In genomic region chrII:10389776-10390175, ce11 we compare ENCODE assay signal across 1 worm cellular context.
TF ChIP-seq lines count a peak whose summit lies in the region.

No protein-coding gene starts in this region.

TF ChIP-seq in whole organism, L1 larva, 84 proteins besides CTCF, POLR2A, EP300 and RAD21 (continued from another document):
- TF ChIP-seq nhr-77 (tag; optimal IDR thresholded peaks at IDR 0.05; lab: Kevin White, UChicago): peak; percentile 0
- no peak for TF ChIP-seq grh-1 (GFP tag; IDR thresholded peaks at IDR 0.05; lab: Robert Waterston, UW)
- no peak for TF ChIP-seq aly-2 (tag; optimal IDR thresholded peaks at IDR 0.05; lab: Kevin White, UChicago)
- TF ChIP-seq nhr-47 (tag; optimal IDR thresholded peaks at IDR 0.05; lab: Kevin White, UChicago): no peak
- peak; percentile 86 for TF ChIP-seq nhr-19 (GFP tag; conservative IDR thresholded peaks at IDR 0.05; lab: Robert Waterston, UW)
- TF ChIP-seq tlp-1 (tag; optimal IDR thresholded peaks at IDR 0.05; lab: Kevin White, UChicago): no peak
- no peak for TF ChIP-seq mef-2 (tag; optimal IDR thresholded peaks at IDR 0.05; lab: Kevin White, UChicago)
- peak; percentile 63 for TF ChIP-seq nhr-20 (tag; optimal IDR thresholded peaks at IDR 0.05; lab: Kevin White, UChicago)
- TF ChIP-seq lir-3 (tag; optimal IDR thresholded peaks at IDR 0.05; lab: Kevin White, UChicago; ENCODE audit: poor library complexity): no peak
- no peak for TF ChIP-seq lin-15B (tag; optimal IDR thresholded peaks at IDR 0.05; lab: Kevin White, UChicago)
- TF ChIP-seq nhr-11 (tag; optimal IDR thresholded peaks at IDR 0.05; lab: Kevin White, UChicago): no peak
- TF ChIP-seq xbp-1 (tag; optimal IDR thresholded peaks at IDR 0.05; lab: Kevin White, UChicago): no peak
- TF ChIP-seq ceh-8 (GFP tag; optimal IDR thresholded peaks at IDR 0.05; lab: Kevin White, UChicago): no peak
- no peak for TF ChIP-seq elt-3 (tag; optimal IDR thresholded peaks at IDR 0.05; lab: Kevin White, UChicago)
- no peak for TF ChIP-seq zip-4 (GFP tag; optimal IDR thresholded peaks at IDR 0.05; lab: Kevin White, UChicago)
- TF ChIP-seq rnt-1 (tag; optimal IDR thresholded peaks at IDR 0.05; lab: Kevin White, UChicago): peak; percentile 38
- peak; percentile 48 for TF ChIP-seq mep-1 (tag; optimal IDR thresholded peaks at IDR 0.05; lab: Kevin White, UChicago)
- TF ChIP-seq ets-5 (GFP tag; IDR thresholded peaks at IDR 0.05; lab: Robert Waterston, UW): no peak
- TF ChIP-seq isw-1 (GFP tag; IDR thresholded peaks at IDR 0.05; lab: Robert Waterston, UW): no peak
- peak; percentile 40 for TF ChIP-seq snu-23 (GFP tag; optimal IDR thresholded peaks at IDR 0.05; lab: Kevin White, UChicago)
- peak; percentile 86 for TF ChIP-seq elt-2 (tag; optimal IDR thresholded peaks at IDR 0.05; lab: Kevin White, UChicago)
- TF ChIP-seq mab-9 (GFP tag; IDR thresholded peaks at IDR 0.05; lab: Robert Waterston, UW): no peak
- no peak for TF ChIP-seq irx-1 (tag; optimal IDR thresholded peaks at IDR 0.05; lab: Kevin White, UChicago)
- peak in 1 of 2 experiments; percentile 61 for TF ChIP-seq lin-35 (GFP tag; optimal IDR thresholded peaks at IDR 0.05; lab: Kevin White, UChicago)
- TF ChIP-seq nhr-12 (tag; optimal IDR thresholded peaks at IDR 0.05; lab: Kevin White, UChicago): no peak
- no peak for TF ChIP-seq vab-15 (tag; optimal IDR thresholded peaks at IDR 0.05; lab: Kevin White, UChicago)
- TF ChIP-seq lin-14 (GFP tag; optimal IDR thresholded peaks at IDR 0.05; lab: Kevin White, UChicago): peak; percentile 68
- no peak for TF ChIP-seq nhr-237 (tag; optimal IDR thresholded peaks at IDR 0.05; lab: Kevin White, UChicago)
- TF ChIP-seq ceh-88 (GFP tag; IDR thresholded peaks at IDR 0.05; lab: Robert Waterston, UW): no peak
- TF ChIP-seq nhr-85 (tag; lab: Kevin White, UChicago): peak; percentile 11
- peak; percentile 54 for TF ChIP-seq ama-1 (optimal IDR thresholded peaks at IDR 0.05; lab: Kevin White, UChicago)
- TF ChIP-seq efl-1 (optimal IDR thresholded peaks at IDR 0.05; lab: Kevin White, UChicago): no peak
- TF ChIP-seq efl-1 (GFP tag; optimal IDR thresholded peaks at IDR 0.05 in 1 of 2; lab: Kevin White, UChicago): peak in 1 of 2 experiments; percentile 93
- no peak for TF ChIP-seq efl-3 (GFP tag; optimal IDR thresholded peaks at IDR 0.05; lab: Kevin White, UChicago)
- TF ChIP-seq C16A3.4 (tag; optimal IDR thresholded peaks at IDR 0.05; lab: Kevin White, UChicago): peak; percentile 9
- no peak for TF ChIP-seq F16B12.6 (tag; optimal IDR thresholded peaks at IDR 0.05; lab: Kevin White, UChicago)
- no peak for TF ChIP-seq Y116A8C.19 (tag; optimal IDR thresholded peaks at IDR 0.05; lab: Kevin White, UChicago; ENCODE audit: borderline replicate concordance)
- peak; percentile 4 for TF ChIP-seq unc-130 (tag; optimal IDR thresholded peaks at IDR 0.05; lab: Kevin White, UChicago)
- no peak for TF ChIP-seq hlh-4 (tag; optimal IDR thresholded peaks at IDR 0.05; lab: Kevin White, UChicago)
- TF ChIP-seq hpl-2 (GFP tag; optimal IDR thresholded peaks at IDR 0.05; lab: Kevin White, UChicago): no peak
- TF ChIP-seq aha-1 (tag; optimal IDR thresholded peaks at IDR 0.05; lab: Kevin White, UChicago): no peak
- TF ChIP-seq dsc-1 (tag; optimal IDR thresholded peaks at IDR 0.05; lab: Kevin White, UChicago): no peak
- TF ChIP-seq ces-1 (GFP tag; optimal IDR thresholded peaks at IDR 0.05; lab: Kevin White, UChicago): no peak
